Worm (Caenorhabditis elegans) whole organism, L3 larva: ENCODE results near the gene srab-26.

Source experiments
- R02D3.7 ChIP-seq: fragments of 150-350 bp; optimal IDR thresholded peaks from 2 replicates; lab custom pipeline; 2014; ENCODE audit warnings: missing biosample characterization, missing genetic modification characterization
- ZK546.5 ChIP-seq: sonication (generic microtip); optimal IDR thresholded peaks from 2 replicates; lab custom pipeline; 2017; ENCODE audit warnings: missing biosample characterization, missing genetic modification characterization
- aly-2 ChIP-seq: fragments of 150-350 bp; optimal IDR thresholded peaks from 2 replicates; lab custom pipeline; 2014; ENCODE audit warnings: missing biosample characterization, missing genetic modification characterization
- ama-1 ChIP-seq: fragments of 150-350 bp; optimal IDR thresholded peaks from 2 replicates; lab custom pipeline; 2018
- ceh-16 ChIP-seq: sonication (generic microtip); optimal IDR thresholded peaks from 2 replicates; lab custom pipeline; 2017; ENCODE audit warnings: missing biosample characterization, missing genetic modification characterization
- ceh-28 ChIP-seq: fragments of 150-350 bp; optimal IDR thresholded peaks from 2 replicates; lab custom pipeline; 2014; ENCODE audit warnings: missing biosample characterization, missing genetic modification reagents, missing genetic modification characterization
- ceh-82 ChIP-seq: fragments of 150-350 bp; optimal IDR thresholded peaks from 2 replicates; lab custom pipeline; 2014; ENCODE audit warnings: missing biosample characterization, missing genetic modification characterization
- egl-27 ChIP-seq: sonication (generic microtip); optimal IDR thresholded peaks from 4 replicates; lab custom pipeline; 2017; ENCODE audit warnings: missing biosample characterization, missing genetic modification reagents, missing genetic modification characterization
- elt-1 ChIP-seq: fragments of 150-350 bp; optimal IDR thresholded peaks from 2 replicates; lab custom pipeline; 2014; ENCODE audit warnings: missing biosample characterization, missing genetic modification characterization
- elt-2 ChIP-seq: sonication (generic microtip); optimal IDR thresholded peaks from 2 replicates; lab custom pipeline; 2016; ENCODE audit warnings: missing genetic modification reagents, mild to moderate bottlenecking, missing genetic modification characterization, missing compliant biosample characterization
- elt-3 ChIP-seq, 3 experiments: fragments of 150-350 bp in 1 of 3; sonication (generic microtip) in 2 of 3; optimal IDR thresholded peaks; 2 replicates in 2 of 3; 4 replicates in 1 of 3; lab custom pipeline; 2014 to 2017; ENCODE audit warnings: missing biosample characterization in 3 of 3, missing genetic modification characterization in 3 of 3
- eor-1 ChIP-seq, 2 experiments: fragments of 150-350 bp; optimal IDR thresholded peaks; 2 replicates each; lab custom pipeline; 2014 to 2018; ENCODE audit warnings: missing biosample characterization in 2 of 2, missing genetic modification characterization in 2 of 2
- fkh-10 ChIP-seq: sonication (generic microtip); optimal IDR thresholded peaks from 2 replicates; lab custom pipeline; 2017; ENCODE audit warnings: missing biosample characterization, missing genetic modification reagents, missing genetic modification characterization
- fkh-2 ChIP-seq: fragments of 150-350 bp; optimal IDR thresholded peaks from 2 replicates; lab custom pipeline; 2014; ENCODE audit warnings: missing biosample characterization, missing genetic modification reagents, missing genetic modification characterization
- jun-1 ChIP-seq: fragments of 150-350 bp; optimal IDR thresholded peaks from 2 replicates; lab custom pipeline; 2014; ENCODE audit warnings: missing biosample characterization, missing genetic modification reagents, missing genetic modification characterization
- lin-15B ChIP-seq: fragments of 150-350 bp; optimal IDR thresholded peaks from 2 replicates; lab custom pipeline; 2014; ENCODE audit warnings: missing biosample characterization, missing genetic modification characterization
- lin-39 ChIP-seq: fragments of 150-350 bp; optimal IDR thresholded peaks from 2 replicates; lab custom pipeline; 2018; ENCODE audit warnings: missing biosample characterization, missing genetic modification reagents, missing genetic modification characterization
- lsy-12 ChIP-seq: sonication (generic microtip); optimal IDR thresholded peaks from 2 replicates; lab custom pipeline; 2016; ENCODE audit warnings: mild to moderate bottlenecking, missing genetic modification characterization, missing compliant biosample characterization
- mdl-1 ChIP-seq: fragments of 150-350 bp; optimal IDR thresholded peaks from 2 replicates; lab custom pipeline; 2014; ENCODE audit warnings: missing biosample characterization, missing genetic modification characterization
- nfya-1 ChIP-seq: sonication (generic microtip); optimal IDR thresholded peaks from 2 replicates; lab custom pipeline; 2017; ENCODE audit warnings: missing genetic modification characterization, mild to moderate bottlenecking, missing compliant biosample characterization, antibody characterized with exemption, moderate library complexity; ENCODE audit not compliant: insufficient read depth
- nhr-11 ChIP-seq: fragments of 150-350 bp; optimal IDR thresholded peaks from 2 replicates; lab custom pipeline; 2014; ENCODE audit warnings: missing biosample characterization, missing genetic modification characterization
- nhr-23 ChIP-seq: fragments of 150-350 bp; optimal IDR thresholded peaks from 2 replicates; lab custom pipeline; 2014; ENCODE audit warnings: missing biosample characterization, missing genetic modification reagents, missing genetic modification characterization
- nhr-237 ChIP-seq: fragments of 150-350 bp; optimal IDR thresholded peaks from 2 replicates; lab custom pipeline; 2014; ENCODE audit warnings: missing biosample characterization, missing genetic modification characterization
- nhr-25 ChIP-seq: sonication (generic microtip); optimal IDR thresholded peaks from 2 replicates; lab custom pipeline; 2017; ENCODE audit warnings: missing biosample characterization, missing genetic modification characterization
- nhr-28 ChIP-seq: fragments of 150-350 bp; optimal IDR thresholded peaks from 2 replicates; lab custom pipeline; 2014; ENCODE audit warnings: missing biosample characterization, missing genetic modification characterization
- nhr-67 ChIP-seq: fragments of 150-350 bp; optimal IDR thresholded peaks from 2 replicates; lab custom pipeline; 2014; ENCODE audit warnings: missing biosample characterization, missing genetic modification characterization
- nhr-76 ChIP-seq: fragments of 150-350 bp; sonication (generic microtip); optimal IDR thresholded peaks from 5 replicates; lab custom pipeline; 2014; ENCODE audit warnings: missing biosample characterization, missing genetic modification characterization
- pha-4 ChIP-seq: fragments of 150-350 bp; optimal IDR thresholded peaks from 2 replicates; lab custom pipeline; 2014; ENCODE audit warnings: missing biosample characterization, missing genetic modification reagents, missing genetic modification characterization
- pqm-1 ChIP-seq: fragments of 150-350 bp; optimal IDR thresholded peaks from 2 replicates; lab custom pipeline; 2017; ENCODE audit warnings: missing biosample characterization, missing genetic modification characterization, inconsistent platforms
- sea-2 ChIP-seq: fragments of 150-350 bp; sonication (generic microtip); optimal IDR thresholded peaks from 4 replicates; lab custom pipeline; 2014; ENCODE audit warnings: missing biosample characterization, missing genetic modification reagents, missing genetic modification characterization
- snpc-4 ChIP-seq: fragments of 150-350 bp; optimal IDR thresholded peaks from 2 replicates; lab custom pipeline; 2014; ENCODE audit warnings: missing biosample characterization, missing genetic modification characterization
- unc-39 ChIP-seq: sonication (generic microtip); optimal IDR thresholded peaks from 4 replicates; lab custom pipeline; 2017; ENCODE audit warnings: missing biosample characterization, missing genetic modification characterization
- unc-62 ChIP-seq: fragments of 150-350 bp; sonication (generic microtip); optimal IDR thresholded peaks from 4 replicates; lab custom pipeline; 2014; ENCODE audit warnings: missing biosample characterization, missing genetic modification reagents, missing genetic modification characterization
- zag-1 ChIP-seq: fragments of 150-350 bp; optimal IDR thresholded peaks from 2 replicates; lab custom pipeline; 2014; ENCODE audit warnings: missing biosample characterization, missing genetic modification characterization
- ztf-4 ChIP-seq: fragments of 150-350 bp; optimal IDR thresholded peaks from 2 replicates; lab custom pipeline; 2014; ENCODE audit warnings: missing biosample characterization, missing genetic modification characterization

The srab-26 gene

ce11 chrV:9837679-9838078 is 41.6 kb downstream of the srab-26 start, which contains the start of gene srsx-21:
Gene srsx-21 (plus strand): TSS chrV:9837979.
- TF ChIP-seq elt-2 (no peak), zag-1 (tag; lab: Kevin White, UChicago) (no peak), pqm-1 (tag; lab: Kevin White, UChicago) (no peak), nhr-28 (no peak), ceh-16 (tag; lab: Kevin White, UChicago) (no peak), ceh-28 (no peak), jun-1 (tag; lab: Kevin White, UChicago) (no peak), ZK546.5 (tag; lab: Kevin White, UChicago) (no peak), eor-1 (tag; optimal IDR thresholded peaks at IDR 0.05; lab: Kevin White, UChicago) (no peak), ceh-82 (no peak), egl-27 (tag; lab: Kevin White, UChicago) (no peak), nhr-11 (tag; lab: Kevin White, UChicago) (no peak), mdl-1 (tag; lab: Kevin White, UChicago) (no peak), nhr-76 (tag; lab: Kevin White, UChicago) (no peak), nhr-237 (no peak), nhr-25 (tag; lab: Kevin White, UChicago) (no peak), lsy-12 (tag; lab: Kevin White, UChicago) (no peak)
- TF ChIP-seq, all 47 proteins: peak for 0

DNA sequence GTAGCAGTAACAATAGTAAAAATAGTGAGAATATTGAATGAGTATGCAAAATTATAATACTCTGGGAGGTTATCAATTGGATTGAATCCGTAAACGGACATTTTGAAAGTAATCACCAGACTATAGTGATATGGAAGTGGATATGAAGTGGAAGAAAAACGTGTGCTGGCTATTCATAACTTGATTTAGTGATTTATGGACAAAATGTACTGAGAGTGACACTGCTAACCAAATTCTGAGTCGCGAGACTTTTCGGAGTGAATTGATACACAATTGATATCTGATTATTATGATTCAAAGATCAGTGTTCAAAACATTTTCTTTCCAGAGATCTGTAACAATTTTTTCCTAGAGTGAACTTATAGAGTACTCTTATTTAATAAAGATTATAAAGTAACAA is 43.4 kb downstream of the srab-26 start, which contains the start of gene sru-38:
Gene sru-38, minus strand, starts transcription at position 101 of the 400 bp plus-strand sequence.
- TF ChIP-seq lin-39: no peak
- TF ChIP-seq pha-4 (tag; lab: Kevin White, UChicago): no peak
- no peak for TF ChIP-seq elt-2
- no peak for TF ChIP-seq nfya-1
- no peak for TF ChIP-seq R02D3.7
- no peak for TF ChIP-seq snpc-4 (tag; lab: Kevin White, UChicago)
- no peak for TF ChIP-seq unc-39 (tag; lab: Kevin White, UChicago)
- TF ChIP-seq elt-1: no peak
- TF ChIP-seq fkh-2 (tag; lab: Kevin White, UChicago): no peak
- TF ChIP-seq sea-2: no peak

ce11 chrV:9833900-9834299 is 45.4 kb downstream of the srab-26 start, which contains the start of gene sru-40:
Gene sru-40 (minus strand): TSS chrV:9834000.
- TF ChIP-seq unc-62 (GFP tag; lab: Kevin White, UChicago) (no peak), unc-39 (tag; lab: Kevin White, UChicago) (no peak), ztf-4 (no peak), fkh-10 (no peak), elt-1 (no peak), R02D3.7 (no peak), snpc-4 (tag; lab: Kevin White, UChicago) (no peak), lin-15B (tag; lab: Kevin White, UChicago) (no peak), nhr-23 (tag; lab: Kevin White, UChicago) (no peak), lsy-12 (tag; lab: Kevin White, UChicago) (no peak), jun-1 (tag; lab: Kevin White, UChicago) (no peak), nfya-1 (no peak), nhr-11 (tag; lab: Kevin White, UChicago) (no peak), elt-3 (tag; optimal IDR thresholded peaks at IDR 0.05; lab: Kevin White, UChicago) (no peak), ama-1 (lab: Kevin White, UChicago) (no peak), mdl-1 (tag; lab: Kevin White, UChicago) (no peak), nhr-67 (tag; lab: Kevin White, UChicago) (no peak), aly-2 (tag; lab: Kevin White, UChicago) (no peak), sea-2 (no peak), lin-39 (no peak)
